Fruit fly (Drosophila melanogaster) Kc167 (cell line): Measurements from ENCODE around the gene Polr3G.

Experiments
- Myc ChIP-seq: fragments of >200 bp; optimal IDR thresholded peaks from 2 replicates; lab custom pipeline; 2017; ENCODE audit warnings: missing external identifiers
- Sin3A ChIP-seq: fragments of >200 bp; optimal IDR thresholded peaks from 2 replicates; lab custom pipeline; 2018; ENCODE audit warnings: missing external identifiers
- h ChIP-seq: fragments of >200 bp; optimal IDR thresholded peaks from 3 replicates; lab custom pipeline; 2018; ENCODE audit warnings: missing external identifiers
- insv ChIP-seq: fragments of >200 bp; optimal IDR thresholded peaks from 3 replicates; lab custom pipeline; 2018; ENCODE audit warnings: missing external identifiers
- psq ChIP-seq: fragments of >200 bp; optimal IDR thresholded peaks from 2 replicates; lab custom pipeline; 2017; ENCODE audit warnings: missing external identifiers
- ttk ChIP-seq: sonication (Bioruptor generic); optimal IDR thresholded peaks from 2 replicates; lab custom pipeline; 2017; ENCODE audit warnings: missing external identifiers

Gene Polr3G

dm6 chr3L:17400911-17401310, 26.0 kb downstream of the Polr3G start:
- TF ChIP-seq Myc (lab: Kevin White, UChicago), result no peak
- no peak for TF ChIP-seq h (lab: Kevin White, UChicago)
- no peak for TF ChIP-seq psq (lab: Kevin White, UChicago)

- TF ChIP-seq Myc (lab: Kevin White, UChicago), result no peak
- no peak for TF ChIP-seq psq (lab: Kevin White, UChicago)
- TF ChIP-seq insv (lab: Kevin White, UChicago), result no peak
- TF ChIP-seq Sin3A (lab: Kevin White, UChicago), result no peak
- no peak for TF ChIP-seq ttk (lab: Kevin White, UChicago)
- TF ChIP-seq h (lab: Kevin White, UChicago), result no peak
These were observed 27.9 kb downstream of the Polr3G start for dm6 chr3L:17399014-17399413.

dm6 chr3L:17394435-17395017, 32.4 kb downstream of the Polr3G start:
- TF ChIP-seq psq (lab: Kevin White, UChicago) (no peak), h (lab: Kevin White, UChicago) (no peak), Sin3A (lab: Kevin White, UChicago) (no peak), Myc (lab: Kevin White, UChicago) (no peak), ttk (lab: Kevin White, UChicago) (no peak), insv (lab: Kevin White, UChicago) (no peak)

dm6 chr3L:17393098-17393497, 33.8 kb downstream of the Polr3G start:
- TF ChIP-seq psq (lab: Kevin White, UChicago) (no peak), Sin3A (lab: Kevin White, UChicago) (no peak), insv (lab: Kevin White, UChicago) (no peak), h (lab: Kevin White, UChicago) (no peak), Myc (lab: Kevin White, UChicago) (no peak), ttk (lab: Kevin White, UChicago) (no peak)

- no peak for TF ChIP-seq insv (lab: Kevin White, UChicago)
These were observed 34.5 kb downstream of the Polr3G start for dm6 chr3L:17392412-17392811.

- TF ChIP-seq h (lab: Kevin White, UChicago) (no peak), Sin3A (lab: Kevin White, UChicago) (no peak), Myc (lab: Kevin White, UChicago) (no peak), ttk (lab: Kevin White, UChicago) (no peak), psq (lab: Kevin White, UChicago) (no peak)
These were observed 35.8 kb downstream of the Polr3G start for dm6 chr3L:17391132-17391531.

dm6 chr3L:17388895-17389294, 38.0 kb downstream of the Polr3G start, which contains the start of gene CG13731:
CG13731 (minus strand) TSS chr3L:17388956.
- TF ChIP-seq ttk (lab: Kevin White, UChicago), result no peak
- no peak for TF ChIP-seq Myc (lab: Kevin White, UChicago)
- no peak for TF ChIP-seq insv (lab: Kevin White, UChicago)
- no peak for TF ChIP-seq Sin3A (lab: Kevin White, UChicago)
- no peak for TF ChIP-seq psq (lab: Kevin White, UChicago)
- no peak for TF ChIP-seq h (lab: Kevin White, UChicago)

dm6 chr3L:17386612-17387382, 40.1 kb downstream of the Polr3G start:
- TF ChIP-seq Sin3A (lab: Kevin White, UChicago) (no peak), h (lab: Kevin White, UChicago) (no peak), insv (lab: Kevin White, UChicago) (no peak), psq (lab: Kevin White, UChicago) (no peak)

dm6 chr3L:17383714-17384113, 43.2 kb downstream of the Polr3G start:
- TF ChIP-seq h (lab: Kevin White, UChicago) (no peak), Sin3A (lab: Kevin White, UChicago) (no peak), ttk (lab: Kevin White, UChicago) (no peak), Myc (lab: Kevin White, UChicago) (no peak), psq (lab: Kevin White, UChicago) (no peak), insv (lab: Kevin White, UChicago) (no peak)

- TF ChIP-seq Sin3A (lab: Kevin White, UChicago) (no peak), Myc (lab: Kevin White, UChicago) (no peak), psq (lab: Kevin White, UChicago) (no peak), h (lab: Kevin White, UChicago) (no peak), ttk (lab: Kevin White, UChicago) (no peak), insv (lab: Kevin White, UChicago) (no peak)
These were observed 43.6 kb downstream of the Polr3G start for dm6 chr3L:17383285-17383684.

- TF ChIP-seq Myc (lab: Kevin White, UChicago) (no peak), ttk (lab: Kevin White, UChicago) (no peak), psq (lab: Kevin White, UChicago) (no peak)
These were observed 44.3 kb downstream of the Polr3G start, which contains the start of gene CG13728 for dm6 chr3L:17382628-17383027. CG13728 (minus strand) TSS chr3L:17382728.

dm6 chr3L:17381990-17382389, 44.9 kb downstream of the Polr3G start:
- TF ChIP-seq insv (lab: Kevin White, UChicago) (no peak), ttk (lab: Kevin White, UChicago) (no peak), psq (lab: Kevin White, UChicago) (no peak), Sin3A (lab: Kevin White, UChicago) (no peak), Myc (lab: Kevin White, UChicago) (no peak), h (lab: Kevin White, UChicago) (no peak)
